Worm (Caenorhabditis elegans) whole organism, early embryonic: ENCODE data around the gene F49E11.2.

Source experiments
- B0310.2 ChIP-seq: sonication (generic microtip); optimal IDR thresholded peaks from 2 replicates; lab custom pipeline; 2016; ENCODE audit warnings: mild to moderate bottlenecking, missing genetic modification characterization, missing compliant biosample characterization
- F13C5.2 ChIP-seq: sonication (generic microtip); optimal IDR thresholded peaks from 2 replicates; lab custom pipeline; 2017; ENCODE audit warnings: mild to moderate bottlenecking, missing genetic modification characterization, inconsistent platforms, missing compliant biosample characterization
- aly-1 ChIP-seq: sonication (generic microtip); optimal IDR thresholded peaks from 2 replicates; lab custom pipeline; 2016; ENCODE audit warnings: missing genetic modification characterization, missing compliant biosample characterization
- ama-1 ChIP-seq: fragments of 150-350 bp; optimal IDR thresholded peaks from 2 replicates; lab custom pipeline; 2014
- ceh-13 ChIP-seq: fragments of 200-800 bp; sonication (Bioruptor generic); optimal IDR thresholded peaks from 2 replicates; lab custom pipeline; 2018; ENCODE audit warnings: mild to moderate bottlenecking, missing genetic modification characterization, missing compliant biosample characterization
- ceh-36 ChIP-seq: sonication (generic microtip); optimal IDR thresholded peaks from 2 replicates; lab custom pipeline; 2016; ENCODE audit warnings: missing genetic modification characterization, inconsistent platforms, missing compliant biosample characterization
- ets-7 ChIP-seq: sonication (generic microtip); optimal IDR thresholded peaks from 2 replicates; lab custom pipeline; 2016; ENCODE audit warnings: missing genotype, missing genetic modification characterization, missing compliant biosample characterization
- flt-1 ChIP-seq: fragments of 200-800 bp; sonication (Bioruptor generic); IDR thresholded peaks from 2 replicates; pipeline ENCODE4 v1.3.6; 2022; ENCODE audit warnings: missing genetic modification characterization, missing compliant biosample characterization
- hmbx-1 ChIP-seq: sonication (generic microtip); optimal IDR thresholded peaks from 2 replicates; lab custom pipeline; 2016; ENCODE audit warnings: mild to moderate bottlenecking, missing genetic modification characterization, missing compliant biosample characterization
- hmg-4 ChIP-seq: fragments of 200-800 bp; sonication (Bioruptor generic); optimal IDR thresholded peaks from 2 replicates; lab custom pipeline; 2018; ENCODE audit warnings: mild to moderate bottlenecking, missing genetic modification characterization, missing compliant biosample characterization
- hnd-1 ChIP-seq: sonication (generic microtip); optimal IDR thresholded peaks from 2 replicates; lab custom pipeline; 2016; ENCODE audit warnings: missing genetic modification characterization, missing compliant biosample characterization
- pes-1 ChIP-seq: fragments of 200-800 bp; sonication (Bioruptor generic); IDR thresholded peaks from 2 replicates; pipeline ENCODE4 v1.3.6; 2022; ENCODE audit warnings: missing genetic modification reagents, missing genetic modification characterization, missing compliant biosample characterization
- scrt-1 ChIP-seq: fragments of 200-800 bp; sonication (Bioruptor generic); IDR thresholded peaks from 2 replicates; pipeline ENCODE4 v1.3.6; 2022; ENCODE audit warnings: missing genetic modification characterization, missing compliant biosample characterization
- sea-1 ChIP-seq: fragments of 200-800 bp; sonication (Bioruptor generic); conservative IDR thresholded peaks from 2 replicates; pipeline ENCODE4 v1.3.6; 2022; ENCODE audit warnings: missing genetic modification characterization, missing compliant biosample characterization
- tbx-11 ChIP-seq: fragments of 200-800 bp; sonication (Bioruptor generic); IDR thresholded peaks from 2 replicates; pipeline ENCODE4 v1.3.6; 2022; ENCODE audit warnings: missing genetic modification characterization, missing compliant biosample characterization
- tbx-37 ChIP-seq: fragments of 200-800 bp; sonication (Bioruptor generic); conservative IDR thresholded peaks from 2 replicates; pipeline ENCODE4 v1.3.6; 2022; ENCODE audit warnings: missing genetic modification reagents, missing genetic modification characterization, missing compliant biosample characterization
- tra-4 ChIP-seq: sonication (generic microtip); optimal IDR thresholded peaks from 2 replicates; lab custom pipeline; 2017; ENCODE audit warnings: missing genetic modification characterization, missing compliant biosample characterization

Gene F49E11.2

ce11 chrIV:13051073-13051472, 12.3 kb upstream of the F49E11.2 start, which contains the start of gene scl-11:
scl-11 (plus strand) TSS chrIV:13051373.
- no peak for TF ChIP-seq ama-1 (lab: Kevin White, UChicago)
- no peak for TF ChIP-seq tbx-37 (GFP tag; lab: Robert Waterston, UW)
- TF ChIP-seq hnd-1 = no peak
- no peak for TF ChIP-seq scrt-1 (GFP tag; lab: Robert Waterston, UW)
- no peak for TF ChIP-seq F13C5.2 (tag; lab: Kevin White, UChicago)
- TF ChIP-seq pes-1 (GFP tag; lab: Robert Waterston, UW) = no peak
- TF ChIP-seq flt-1 (GFP tag; lab: Robert Waterston, UW) = no peak
- no peak for TF ChIP-seq sea-1
- no peak for TF ChIP-seq hmg-4 (GFP tag; lab: Kevin White, UChicago)

- no peak for TF ChIP-seq hmbx-1
- no peak for TF ChIP-seq ceh-13 (GFP tag; lab: Kevin White, UChicago)
- no peak for TF ChIP-seq scrt-1 (GFP tag; lab: Robert Waterston, UW)
- TF ChIP-seq hnd-1 = no peak
Observed at ce11 chrIV:13048157-13048556, 9.4 kb upstream of the F49E11.2 start, which contains the start of gene scl-10. scl-10 (plus strand) TSS chrIV:13048457.

ce11 chrIV:13046848-13047247, 8.1 kb upstream of the F49E11.2 start, which contains the start of gene scl-9:
scl-9 (plus strand) TSS chrIV:13047148.
- TF ChIP-seq hnd-1 (no peak), hmg-4 (GFP tag; lab: Kevin White, UChicago) (no peak), ets-7 (no peak), ama-1 (lab: Kevin White, UChicago) (no peak), tbx-11 (GFP tag; lab: Robert Waterston, UW) (no peak), B0310.2 (tag; lab: Kevin White, UChicago) (no peak), tbx-37 (GFP tag; lab: Robert Waterston, UW) (no peak)

ce11 chrIV:13044980-13045379, 6.2 kb upstream of the F49E11.2 start:
- TF ChIP-seq ets-7 (no peak), hmbx-1 (no peak), ceh-36 (no peak), tra-4 (no peak), ceh-13 (GFP tag; lab: Kevin White, UChicago) (no peak), scrt-1 (GFP tag; lab: Robert Waterston, UW) (no peak), tbx-37 (GFP tag; lab: Robert Waterston, UW) (no peak), hmg-4 (GFP tag; lab: Kevin White, UChicago) (no peak), B0310.2 (tag; lab: Kevin White, UChicago) (no peak)

- TF ChIP-seq aly-1 (tag; lab: Kevin White, UChicago) = no peak
- no peak for TF ChIP-seq tra-4
- TF ChIP-seq ceh-36 = no peak
- TF ChIP-seq sea-1 = no peak
- no peak for TF ChIP-seq ets-7
- no peak for TF ChIP-seq scrt-1 (GFP tag; lab: Robert Waterston, UW)
Observed at ce11 chrIV:13042091-13042490, 3.3 kb upstream of the F49E11.2 start, which contains the start of gene amt-2. amt-2 (plus strand) TSS chrIV:13042391.

- TF ChIP-seq scrt-1 (GFP tag; lab: Robert Waterston, UW) (no peak), B0310.2 (tag; lab: Kevin White, UChicago) (no peak), pes-1 (GFP tag; lab: Robert Waterston, UW) (no peak), hmg-4 (GFP tag; lab: Kevin White, UChicago) (no peak), F13C5.2 (tag; lab: Kevin White, UChicago) (no peak), hnd-1 (no peak), aly-1 (tag; lab: Kevin White, UChicago) (no peak), tbx-11 (GFP tag; lab: Robert Waterston, UW) (no peak), ceh-13 (GFP tag; lab: Kevin White, UChicago) (no peak), flt-1 (GFP tag; lab: Robert Waterston, UW) (no peak), tra-4 (no peak), hmbx-1 (no peak), ama-1 (lab: Kevin White, UChicago) (no peak), ets-7 (no peak)
Observed at ce11 chrIV:13041486-13041885, 2.7 kb upstream of the F49E11.2 start.

ce11 chrIV:13036835-13037234, 2.0 kb downstream of the F49E11.2 start:
- TF ChIP-seq ceh-36 (no peak), aly-1 (tag; lab: Kevin White, UChicago) (no peak), tbx-11 (GFP tag; lab: Robert Waterston, UW) (no peak), flt-1 (GFP tag; lab: Robert Waterston, UW) (no peak), F13C5.2 (tag; lab: Kevin White, UChicago) (no peak), hmg-4 (GFP tag; lab: Kevin White, UChicago) (no peak), pes-1 (GFP tag; lab: Robert Waterston, UW) (no peak)

- TF ChIP-seq hmbx-1 = no peak
- no peak for TF ChIP-seq flt-1 (GFP tag; lab: Robert Waterston, UW)
- no peak for TF ChIP-seq ceh-36
- TF ChIP-seq aly-1 (tag; lab: Kevin White, UChicago) = no peak
- TF ChIP-seq B0310.2 (tag; lab: Kevin White, UChicago) = no peak
- no peak for TF ChIP-seq F13C5.2 (tag; lab: Kevin White, UChicago)
- no peak for TF ChIP-seq ets-7
- TF ChIP-seq sea-1 = no peak
- no peak for TF ChIP-seq hmg-4 (GFP tag; lab: Kevin White, UChicago)
- TF ChIP-seq hnd-1 = no peak
- TF ChIP-seq tbx-11 (GFP tag; lab: Robert Waterston, UW) = no peak
- no peak for TF ChIP-seq tbx-37 (GFP tag; lab: Robert Waterston, UW)
- TF ChIP-seq scrt-1 (GFP tag; lab: Robert Waterston, UW) = no peak
- TF ChIP-seq ama-1 (lab: Kevin White, UChicago) = no peak
- no peak for TF ChIP-seq ceh-13 (GFP tag; lab: Kevin White, UChicago)
- no peak for TF ChIP-seq pes-1 (GFP tag; lab: Robert Waterston, UW)
- no peak for TF ChIP-seq tra-4
Observed at ce11 chrIV:13035302-13035701, 3.5 kb downstream of the F49E11.2 start.
